Fruit fly (Drosophila melanogaster) ovary, adult (tissue): Measurements from ENCODE around the gene aralar1.

Experiments used
- CG17801 ChIP-seq: fragments of 200-800 bp; optimal IDR thresholded peaks from 2 replicates; lab custom pipeline; 2019; ENCODE audit warnings: missing biosample characterization, mild to moderate bottlenecking, missing genetic modification characterization, moderate library complexity; ENCODE audit not compliant: partially characterized antibody

The aralar1 gene

DNA sequence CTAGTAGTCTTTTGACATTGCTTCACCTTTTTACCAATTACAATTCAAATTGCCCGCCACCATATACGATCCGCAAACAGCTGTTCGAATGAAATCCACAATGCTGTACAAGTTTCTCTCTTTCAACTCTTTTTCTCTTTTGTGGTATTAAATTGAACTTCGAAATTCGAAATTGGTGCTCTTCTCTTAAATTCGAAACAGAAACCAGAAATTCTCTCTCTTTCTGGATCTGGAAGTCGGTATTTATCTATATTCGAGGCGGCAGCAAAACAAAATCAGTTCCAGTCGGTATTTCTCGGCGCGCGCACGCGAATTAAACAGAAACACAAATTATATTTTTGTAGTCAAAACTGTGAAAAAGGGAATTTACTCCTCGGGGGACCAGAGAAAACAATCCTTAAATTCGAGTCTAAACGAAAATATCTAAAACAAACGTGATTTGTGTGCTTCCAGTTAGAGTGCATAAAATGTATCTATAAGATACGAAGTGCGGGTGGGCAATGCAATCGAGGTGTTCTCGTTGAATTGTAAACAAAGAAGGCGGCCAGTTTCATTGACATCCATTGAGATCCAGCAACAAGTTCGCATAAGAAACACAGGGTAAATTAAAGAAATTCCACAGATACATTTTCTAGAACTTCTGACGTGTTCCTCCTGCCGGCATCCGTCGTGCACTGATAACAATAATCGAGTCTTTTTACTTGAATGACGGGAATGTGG is 10.3 kb upstream of the aralar1 start, which contains the start of gene PH4alphaEFB:
TSS of gene PH4alphaEFB (plus strand) at position 276 of the 720 bp plus-strand sequence.
- TF ChIP-seq CG17801 (GFP tag; lab: Kevin White, UChicago): peak; percentile 2

DNA sequence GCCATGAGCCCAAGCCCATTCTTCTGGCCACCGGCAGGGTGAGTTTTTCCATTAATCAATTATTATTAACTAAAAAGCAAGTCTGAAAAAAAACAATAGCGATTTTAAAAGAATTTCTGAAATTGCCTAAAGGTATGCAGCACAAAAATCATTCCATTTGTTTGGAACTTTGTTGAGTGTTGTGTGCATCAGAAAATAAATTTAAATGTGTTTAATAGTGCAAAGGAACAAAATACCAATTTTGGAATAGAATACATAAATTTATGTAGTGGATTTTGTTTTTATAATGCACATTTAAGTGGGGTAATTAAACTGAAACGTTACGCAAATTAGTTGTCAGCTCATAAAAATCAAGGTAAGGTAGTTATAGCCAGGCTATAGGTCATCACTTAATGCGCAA is 8.6 kb upstream of the aralar1 start:
- no peak for TF ChIP-seq CG17801 (GFP tag; lab: Kevin White, UChicago)

DNA sequence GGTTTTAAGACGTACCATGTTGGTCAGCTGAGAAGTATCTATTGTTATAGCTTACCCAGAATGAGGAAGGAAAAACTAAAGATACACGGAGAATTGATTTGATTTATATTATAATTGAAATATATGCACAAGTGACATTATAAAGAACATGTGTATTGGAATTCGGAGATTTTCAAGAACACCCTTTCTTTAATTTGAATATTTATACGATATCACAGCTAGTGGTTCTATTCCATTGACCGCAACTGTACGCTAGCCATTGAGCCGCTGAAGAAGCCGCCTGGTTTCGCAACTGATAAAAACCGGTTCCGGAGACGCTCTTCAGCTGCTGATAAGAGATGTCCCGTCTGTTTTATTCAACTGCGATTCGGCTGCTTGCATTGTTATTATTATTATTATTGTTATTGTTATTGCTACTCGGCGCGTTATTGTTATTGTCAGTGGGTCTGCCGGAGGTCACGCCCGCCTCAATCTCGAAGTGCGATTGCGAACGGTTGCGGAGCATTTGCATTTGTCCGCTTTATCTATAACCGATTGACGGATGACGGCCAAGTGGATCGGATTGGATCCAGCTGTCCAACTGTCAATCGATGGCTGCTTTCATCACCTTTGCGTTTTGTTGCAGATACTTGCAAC is 6.1 kb upstream of the aralar1 start:
- no peak for TF ChIP-seq CG17801 (GFP tag; lab: Kevin White, UChicago)

DNA sequence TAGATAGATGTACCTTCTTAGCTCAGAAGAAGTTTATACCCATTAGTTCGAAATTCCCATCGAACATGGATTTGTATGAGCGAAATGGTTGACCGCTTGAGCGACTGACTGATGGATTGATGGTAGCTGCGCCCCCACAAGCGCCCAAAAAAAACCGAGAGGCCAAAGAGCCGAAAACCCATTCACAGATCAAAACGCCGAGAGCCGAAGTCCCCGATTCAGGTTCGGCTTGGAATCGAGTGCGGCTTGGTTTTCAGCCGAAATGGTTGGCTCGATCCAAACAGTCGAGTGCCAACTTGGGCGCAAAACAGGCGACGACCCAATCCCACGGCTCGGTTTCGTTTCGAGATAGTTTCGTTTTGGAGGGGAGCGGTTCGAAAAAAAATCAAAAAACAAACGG is 4.5 kb upstream of the aralar1 start:
- TF ChIP-seq CG17801 (GFP tag; lab: Kevin White, UChicago): no peak

DNA sequence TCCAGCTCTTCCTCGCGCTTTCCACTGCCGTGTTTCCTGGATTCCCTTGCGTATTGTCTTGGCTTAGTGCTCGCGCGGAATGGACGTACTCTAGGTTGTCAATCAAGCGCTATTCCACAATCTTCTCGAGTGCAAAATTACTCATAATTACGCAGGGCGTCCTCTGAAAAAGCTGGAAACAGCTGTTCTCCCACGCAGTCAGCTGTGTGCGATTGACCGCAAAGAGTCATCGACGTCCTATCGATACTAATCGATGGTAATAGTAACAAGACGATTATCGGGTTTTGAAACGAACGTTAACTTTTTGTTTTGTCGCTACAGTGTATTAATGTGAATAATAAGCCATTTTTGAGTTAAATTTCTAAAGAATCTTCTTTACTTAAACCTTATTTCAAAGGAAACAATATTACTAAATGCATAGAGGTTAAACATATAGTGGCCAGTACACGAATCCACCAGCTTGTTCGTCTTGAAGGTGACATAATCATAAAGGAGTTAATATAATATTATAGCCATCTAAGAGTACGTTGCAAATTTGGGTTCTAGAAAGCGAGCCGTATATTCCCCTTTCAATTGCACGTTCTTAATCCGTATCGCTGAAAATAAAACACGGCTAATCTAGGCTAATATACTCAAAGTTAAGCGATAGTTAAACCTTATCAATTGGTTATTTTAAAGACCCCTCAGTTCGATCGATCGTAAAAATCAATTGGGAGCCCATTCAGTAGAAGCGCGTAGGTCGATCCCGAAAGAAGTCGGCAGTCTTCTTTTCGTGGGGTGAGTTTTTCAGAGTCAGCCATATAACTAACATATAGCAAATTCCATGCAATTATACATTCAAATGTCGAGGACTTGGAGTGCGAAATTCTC is 3.6 kb upstream of the aralar1 start, which contains the start of the genes CG2224 and CDase:
TSS of gene CG2224 (minus strand) at position 235 of the 870 bp plus-strand sequence.
TSS of gene CDase (plus strand) at position 456 of the 870 bp plus-strand sequence.
- peak; percentile 30 for TF ChIP-seq CG17801 (GFP tag; lab: Kevin White, UChicago)

DNA sequence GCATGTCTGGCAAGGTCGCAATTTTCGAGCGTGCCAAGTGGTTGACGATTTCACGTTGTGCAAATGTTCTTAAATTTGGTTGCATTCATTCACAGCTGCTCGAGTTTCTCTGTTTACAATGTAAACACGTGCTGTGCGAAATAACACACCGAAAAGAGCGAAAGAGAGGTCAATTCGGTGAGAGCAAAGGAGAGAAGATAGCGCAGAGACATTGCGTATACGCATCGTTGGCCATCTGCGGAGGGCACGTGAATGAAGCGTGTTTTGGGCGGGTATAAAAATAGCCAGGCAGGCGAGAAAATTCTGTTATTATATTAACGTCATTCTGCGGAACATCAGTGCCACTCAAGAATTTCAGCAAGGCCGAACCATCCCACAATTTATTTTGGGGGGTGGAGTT is 1.2 kb downstream of the aralar1 start:
- no peak for TF ChIP-seq CG17801 (GFP tag; lab: Kevin White, UChicago)

DNA sequence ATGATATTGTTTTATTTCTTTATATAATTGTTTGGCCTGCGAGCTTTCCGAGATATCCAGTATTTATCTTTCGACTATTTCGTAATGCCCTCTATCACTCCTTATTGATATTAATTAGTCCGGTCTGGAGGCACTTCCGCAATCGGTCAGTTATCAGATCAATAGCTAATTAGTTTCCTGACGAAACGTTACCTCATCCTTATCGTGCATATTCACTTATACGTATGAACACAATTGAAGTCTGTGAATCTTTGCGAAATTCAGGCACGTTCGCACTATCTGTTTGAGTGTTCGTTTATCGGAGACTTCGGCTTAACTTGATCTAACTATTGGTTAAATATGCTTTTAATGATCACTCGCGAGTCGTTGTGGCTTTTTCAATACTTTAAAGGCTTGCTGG is 2.4 kb downstream of the aralar1 start:
- TF ChIP-seq CG17801 (GFP tag; lab: Kevin White, UChicago): no peak

DNA sequence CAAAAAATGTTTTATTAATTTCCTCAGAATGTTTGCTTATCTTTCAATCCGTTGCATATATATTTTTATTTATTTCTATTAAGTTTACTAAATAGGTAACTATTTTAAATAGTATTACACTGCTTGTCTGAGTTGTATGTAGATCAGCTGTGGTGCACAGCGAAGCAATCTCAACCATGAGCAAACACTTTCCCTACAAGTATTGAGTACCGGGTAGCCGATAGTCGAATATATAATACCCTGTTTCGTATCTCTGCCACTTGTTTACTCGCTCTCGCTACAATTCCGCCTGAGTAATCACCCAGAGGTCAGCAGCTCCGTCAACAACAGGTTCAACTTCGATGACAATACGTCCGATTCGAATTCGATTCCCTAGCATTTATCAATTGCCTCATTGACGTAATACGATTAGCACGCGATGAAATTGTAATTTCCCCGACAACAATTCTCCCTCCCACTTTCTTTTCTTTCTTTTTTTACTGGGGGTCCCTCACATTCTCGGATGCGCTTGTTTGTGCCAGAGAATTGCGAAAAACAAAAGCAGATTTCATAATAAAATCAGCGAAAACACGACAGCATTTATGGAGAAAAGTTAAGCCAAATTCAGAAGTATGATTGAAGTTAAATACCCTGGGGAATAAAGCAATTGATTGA is 4.8 kb downstream of the aralar1 start:
- no peak for TF ChIP-seq CG17801 (GFP tag; lab: Kevin White, UChicago)

DNA sequence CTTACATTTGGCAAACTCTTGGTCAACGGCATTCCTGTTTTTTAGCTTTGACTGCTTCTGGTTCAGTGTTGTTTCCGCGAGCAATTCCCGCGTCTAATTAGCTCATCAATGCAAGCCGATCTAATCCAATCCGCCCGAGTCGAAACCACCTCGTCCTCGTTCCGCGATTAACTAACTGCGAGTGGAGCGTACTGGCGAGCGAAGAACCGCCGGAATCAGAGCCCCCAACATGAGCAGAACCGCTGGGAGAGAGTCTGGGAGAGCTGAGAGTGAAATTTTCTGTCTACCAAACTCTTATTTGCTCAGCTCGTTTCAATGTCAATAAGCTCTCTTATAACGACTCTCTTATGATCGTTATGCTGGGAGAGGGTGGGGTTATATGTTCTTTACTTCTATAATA is 5.4 kb downstream of the aralar1 start:
- TF ChIP-seq CG17801 (GFP tag; lab: Kevin White, UChicago): peak; percentile 67

DNA sequence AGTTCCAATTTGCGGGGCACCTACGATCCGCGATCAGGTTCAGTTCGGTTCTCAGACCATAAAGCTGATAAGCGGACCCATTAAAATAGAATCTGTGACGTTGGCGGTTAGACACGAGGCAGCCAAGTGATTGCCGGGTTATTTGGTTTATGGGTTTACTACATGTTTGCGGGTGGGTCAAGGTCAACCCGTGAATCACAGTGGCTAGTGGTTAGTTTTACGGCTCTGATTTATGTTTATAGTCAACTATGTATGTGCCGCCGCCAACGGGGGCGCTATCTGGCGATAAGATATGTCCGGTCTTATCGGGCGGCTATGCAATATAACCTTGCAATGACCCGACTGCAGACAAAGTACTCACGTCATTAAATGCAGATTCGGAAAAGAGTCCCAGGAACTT is 6.2 kb downstream of the aralar1 start:
- no peak for TF ChIP-seq CG17801 (GFP tag; lab: Kevin White, UChicago)

DNA sequence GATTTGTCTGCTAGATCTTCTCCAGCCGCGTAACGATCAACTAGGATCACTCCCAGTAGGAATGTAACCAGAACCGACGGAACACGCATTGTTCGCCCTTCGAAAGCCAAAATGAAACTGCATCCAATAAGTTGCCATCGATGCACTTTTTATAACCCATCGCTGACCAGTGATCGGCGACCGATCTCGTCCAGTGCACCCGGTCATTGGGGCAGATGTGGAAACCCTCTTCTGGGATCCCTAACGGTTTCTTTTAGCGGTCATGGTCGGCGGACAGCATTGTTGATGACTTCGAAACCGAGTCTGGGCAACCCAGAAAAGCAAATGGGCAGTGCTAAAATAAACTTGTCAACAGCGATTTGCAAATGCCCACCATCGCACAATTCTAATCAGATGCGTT is 10.7 kb downstream of the aralar1 start, which contains the start of gene Osi23:
TSS of gene Osi23 (minus strand) at position 101 of the 400 bp plus-strand sequence.
- no peak for TF ChIP-seq CG17801 (GFP tag; lab: Kevin White, UChicago)

DNA sequence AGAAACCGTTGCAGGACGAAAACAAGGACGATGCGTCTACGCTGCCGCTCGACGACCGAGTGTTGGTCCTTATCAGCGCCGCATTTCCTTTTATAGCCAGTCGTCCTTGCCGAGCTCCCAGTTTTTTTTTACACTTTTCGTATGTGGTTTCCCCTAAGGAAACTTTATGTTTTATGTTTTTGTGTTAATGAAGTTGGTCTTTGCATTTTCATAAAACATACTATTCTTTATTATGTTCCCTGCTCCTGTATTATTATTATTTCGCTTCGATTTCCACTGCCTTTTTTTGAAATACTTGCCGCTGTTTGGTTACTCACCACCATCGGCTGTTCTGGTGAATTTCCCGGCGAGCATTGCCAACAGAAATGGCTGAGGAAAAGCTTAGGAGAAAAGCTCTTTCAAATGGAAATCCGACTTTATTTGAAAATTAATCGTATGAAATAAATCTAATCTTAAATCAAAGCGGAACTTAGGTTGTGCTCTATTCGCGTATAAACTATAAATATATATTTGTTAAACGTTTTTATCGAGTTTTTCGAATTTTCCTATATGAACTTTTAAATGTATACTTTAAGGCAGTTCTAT is 12.0 kb downstream of the aralar1 start, which contains the start of gene CG15537:
TSS of gene CG15537 (minus strand) at position 51 of the 585 bp plus-strand sequence.
- TF ChIP-seq CG17801 (GFP tag; lab: Kevin White, UChicago): no peak

DNA sequence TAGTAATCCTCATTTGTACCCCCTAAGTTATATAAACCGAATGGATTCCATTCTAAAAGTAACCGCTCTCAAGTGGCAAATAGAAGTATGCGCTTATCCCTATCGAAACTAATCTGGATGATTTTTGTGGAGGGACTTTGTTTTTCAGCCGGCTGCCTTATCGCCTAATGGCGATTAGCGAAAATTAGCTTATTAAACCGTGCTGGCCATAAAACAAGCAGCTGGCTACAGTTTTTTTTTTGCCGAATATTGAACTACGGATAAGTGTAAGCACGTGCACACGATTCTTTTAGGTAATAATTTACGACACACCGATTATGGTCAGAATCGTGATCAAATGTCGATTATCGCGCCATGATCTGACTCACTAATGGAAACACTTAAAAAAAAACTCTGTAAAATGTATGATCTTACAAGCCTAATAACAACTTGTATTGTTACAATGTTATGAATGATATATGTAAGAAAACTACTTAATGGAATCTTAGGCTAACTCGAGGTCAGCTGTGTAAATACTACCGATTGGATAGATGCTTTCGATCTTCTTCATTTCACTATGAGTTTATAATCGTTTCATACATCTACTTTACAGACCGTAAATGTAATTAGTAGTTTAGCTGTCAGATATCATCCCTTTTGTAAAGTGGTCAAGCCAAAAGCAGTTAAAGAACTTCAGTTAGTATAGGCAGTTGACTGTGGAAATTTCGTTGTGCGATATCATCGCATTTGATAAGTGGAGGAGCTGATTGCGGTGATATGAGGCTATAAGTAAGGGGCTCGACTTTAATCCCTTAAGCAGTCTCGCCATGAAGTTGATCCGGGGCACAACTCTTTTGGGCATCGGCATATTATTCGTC is 24.2 kb downstream of the aralar1 start, which contains the start of gene CG15534:
TSS of gene CG15534 (plus strand) at position 807 of the 857 bp plus-strand sequence.
- no peak for TF ChIP-seq CG17801 (GFP tag; lab: Kevin White, UChicago)
